Fruit fly (Drosophila melanogaster): ENCODE data around the gene CG7627.

DNA sequence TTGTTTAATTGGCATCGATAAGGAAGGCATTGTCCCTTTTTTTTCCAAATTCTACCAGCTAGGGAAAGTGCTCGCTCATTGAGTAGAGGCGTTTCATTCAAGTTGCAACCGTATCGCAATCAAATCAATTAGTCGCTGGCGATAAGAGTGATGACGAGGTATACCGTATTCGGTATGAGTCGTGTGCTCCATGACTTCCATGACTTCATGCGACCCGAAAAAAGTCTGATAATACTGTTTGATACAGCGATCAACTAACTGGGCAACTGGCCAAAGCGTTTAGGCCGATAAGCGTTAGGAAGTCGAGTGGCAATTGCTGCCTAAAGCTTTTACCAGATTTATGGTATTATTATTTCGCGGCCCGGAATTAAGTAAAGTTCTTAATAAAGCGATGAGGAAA, 17.7 kb downstream of the CG7627 start:
- TF ChIP-seq Crg-1 (GFP tag; optimal IDR thresholded peaks at IDR 0.05) (no peak), toe (GFP tag; optimal IDR thresholded peaks at IDR 0.05) (no peak), CG7045 (GFP tag; optimal IDR thresholded peaks at IDR 0.05) (no peak), CG5204 (GFP tag; optimal IDR thresholded peaks at IDR 0.05) (no peak), CG1620 (GFP tag; optimal IDR thresholded peaks at IDR 0.05) (no peak), Clk (GFP tag; optimal IDR thresholded peaks at IDR 0.05) (no peak), CG7101 (tag; optimal IDR thresholded peaks at IDR 0.05) (no peak), kay (GFP tag; ENCODE audit: borderline replicate concordance) (no peak), ovo (GFP tag; optimal IDR thresholded peaks at IDR 0.05) (no peak)
